Worm (Caenorhabditis elegans) whole organism, young adult: Measurements from ENCODE around the gene C05E11.3.
A peak's percentile ranks its signal among the peaks of the same experiment; 100 is the strongest.

Source experiments
- B0261.1 ChIP-seq: sonication (generic microtip); optimal IDR thresholded peaks from 2 replicates; lab custom pipeline; 2016; ENCODE audit warnings: mild to moderate bottlenecking, missing genetic modification characterization, moderate library complexity, missing compliant biosample characterization
- C17E4.6 ChIP-seq: fragments of 200-800 bp; sonication (Bioruptor generic); IDR thresholded peaks from 2 replicates; pipeline ENCODE4 v1.3.6; 2022; ENCODE audit warnings: missing genetic modification reagents, missing genetic modification characterization, missing compliant biosample characterization
- F37B4.10 ChIP-seq: fragments of 200-800 bp; sonication (Bioruptor generic); IDR thresholded peaks from 2 replicates; pipeline ENCODE4 v1.3.6; 2022; ENCODE audit warnings: missing genetic modification characterization, missing compliant biosample characterization
- F57C9.4 ChIP-seq: sonication (generic microtip); optimal IDR thresholded peaks from 2 replicates; lab custom pipeline; 2017; ENCODE audit warnings: mild to moderate bottlenecking, missing genetic modification characterization, missing compliant biosample characterization
- K11D2.4 ChIP-seq: fragments of 200-800 bp; sonication (Bioruptor generic); IDR thresholded peaks from 2 replicates; pipeline ENCODE4 v1.3.6; 2022; ENCODE audit warnings: missing genetic modification reagents, missing genetic modification characterization, missing compliant biosample characterization
- T26A5.8 ChIP-seq: sonication (generic microtip); optimal IDR thresholded peaks from 2 replicates; lab custom pipeline; 2016; ENCODE audit warnings: missing genetic modification characterization, missing compliant biosample characterization
- Y53G8AR.9 ChIP-seq: fragments of 200-800 bp; sonication (Bioruptor generic); conservative IDR thresholded peaks from 2 replicates; pipeline ENCODE4 v1.3.6; 2022; ENCODE audit warnings: missing genetic modification reagents, missing genetic modification characterization, missing compliant biosample characterization
- Y67H2A.10 ChIP-seq: fragments of 200-800 bp; sonication (Bioruptor generic); conservative IDR thresholded peaks from 2 replicates; pipeline ENCODE4 v1.3.6; 2022; ENCODE audit warnings: missing genetic modification reagents, missing genetic modification characterization, missing compliant biosample characterization
- Y79H2A.3 ChIP-seq: fragments of 200-800 bp; sonication (Bioruptor generic); conservative IDR thresholded peaks from 2 replicates; pipeline ENCODE4 v1.3.6; 2022; ENCODE audit warnings: missing genetic modification reagents, missing genetic modification characterization, missing compliant biosample characterization
- Y95B8A.8 ChIP-seq: fragments of 200-800 bp; sonication (Bioruptor generic); IDR thresholded peaks from 2 replicates; pipeline ENCODE4 v1.3.6; 2022; ENCODE audit warnings: missing genetic modification reagents, missing genetic modification characterization, missing compliant biosample characterization
- ZK185.1 ChIP-seq: sonication (generic microtip); optimal IDR thresholded peaks from 2 replicates; lab custom pipeline; 2016; ENCODE audit warnings: mild to moderate bottlenecking, missing genetic modification characterization, missing compliant biosample characterization; ENCODE audit not compliant: poor library complexity, severe bottlenecking
- aptf-2 ChIP-seq: fragments of 200-800 bp; sonication (Bioruptor generic); conservative IDR thresholded peaks from 2 replicates; pipeline ENCODE4 v1.3.6; 2022; ENCODE audit warnings: missing genetic modification reagents, missing genetic modification characterization, missing compliant biosample characterization
- bed-1 ChIP-seq: fragments of 200-800 bp; sonication (Bioruptor generic); IDR thresholded peaks from 2 replicates; pipeline ENCODE4 v1.3.6; 2022; ENCODE audit warnings: missing genetic modification reagents, missing genetic modification characterization, missing compliant biosample characterization
- ceh-100 ChIP-seq: fragments of 200-800 bp; sonication (Bioruptor generic); IDR thresholded peaks from 2 replicates; pipeline ENCODE4 v1.3.6; 2022; ENCODE audit warnings: missing genetic modification reagents, missing genetic modification characterization, missing compliant biosample characterization
- ceh-27 ChIP-seq: fragments of 200-800 bp; sonication (Bioruptor generic); optimal IDR thresholded peaks from 2 replicates; lab custom pipeline; 2018; ENCODE audit warnings: mild to moderate bottlenecking, missing genetic modification characterization, moderate library complexity, missing compliant biosample characterization
- die-1 ChIP-seq: sonication (generic microtip); optimal IDR thresholded peaks from 2 replicates; lab custom pipeline; 2016; ENCODE audit warnings: missing genotype, mild to moderate bottlenecking, missing genetic modification characterization, missing compliant biosample characterization
- ets-4 ChIP-seq: fragments of 200-800 bp; sonication (Bioruptor generic); optimal IDR thresholded peaks from 2 replicates; lab custom pipeline; 2018; ENCODE audit warnings: mild to moderate bottlenecking, missing genetic modification characterization, missing compliant biosample characterization
- fkh-3 ChIP-seq: sonication (generic microtip); optimal IDR thresholded peaks from 2 replicates; lab custom pipeline; 2016; ENCODE audit warnings: mild to moderate bottlenecking, missing genetic modification characterization, missing compliant biosample characterization
- him-1 ChIP-seq: sonication (generic microtip); optimal IDR thresholded peaks from 2 replicates; lab custom pipeline; 2016; ENCODE audit warnings: missing genotype, missing genetic modification reagents, missing genetic modification characterization, missing compliant biosample characterization
- hmg-1.2 ChIP-seq: fragments of 200-800 bp; sonication (Bioruptor generic); IDR thresholded peaks from 2 replicates; pipeline ENCODE4 v1.3.6; 2022; ENCODE audit warnings: missing genetic modification reagents, missing genetic modification characterization, missing compliant biosample characterization
- hrde-1 ChIP-seq: sonication (generic microtip); optimal IDR thresholded peaks from 2 replicates; lab custom pipeline; 2016; ENCODE audit warnings: missing genetic modification characterization, mild to moderate bottlenecking, missing compliant biosample characterization, moderate library complexity, missing genotype, missing genetic modification reagents, borderline replicate concordance
- let-526 ChIP-seq: fragments of 200-800 bp; sonication (Bioruptor generic); IDR thresholded peaks from 2 replicates; pipeline ENCODE4 v1.3.6; 2022; ENCODE audit warnings: missing genetic modification reagents, missing genetic modification characterization, missing compliant biosample characterization
- lin-26 ChIP-seq: fragments of 200-800 bp; sonication (Bioruptor generic); IDR thresholded peaks from 2 replicates; pipeline ENCODE4 v1.3.6; 2022; ENCODE audit warnings: missing genetic modification reagents, missing genetic modification characterization, missing compliant biosample characterization
- lin-54 ChIP-seq: fragments of 200-800 bp; sonication (Bioruptor generic); optimal IDR thresholded peaks from 2 replicates; lab custom pipeline; 2018; ENCODE audit warnings: mild to moderate bottlenecking, missing genetic modification characterization, missing compliant biosample characterization
- nfya-2 ChIP-seq: fragments of 200-800 bp; sonication (Bioruptor generic); IDR thresholded peaks from 2 replicates; pipeline ENCODE4 v1.3.6; 2022; ENCODE audit warnings: missing genetic modification reagents, missing genetic modification characterization, missing compliant biosample characterization
- nhr-120 ChIP-seq: fragments of 200-800 bp; sonication (Bioruptor generic); IDR thresholded peaks from 2 replicates; pipeline ENCODE4 v1.3.6; 2022; ENCODE audit warnings: missing genetic modification characterization, missing compliant biosample characterization
- nhr-27 ChIP-seq: fragments of 200-800 bp; sonication (Bioruptor generic); optimal IDR thresholded peaks from 2 replicates; lab custom pipeline; 2018; ENCODE audit warnings: mild to moderate bottlenecking, missing genetic modification characterization, moderate library complexity, missing compliant biosample characterization
- nhr-80 ChIP-seq: sonication (generic microtip); optimal IDR thresholded peaks from 2 replicates; lab custom pipeline; 2016; ENCODE audit warnings: missing genetic modification characterization, missing compliant biosample characterization
- nhr-90 ChIP-seq: sonication (generic microtip); optimal IDR thresholded peaks from 2 replicates; lab custom pipeline; 2016; ENCODE audit warnings: missing genotype, mild to moderate bottlenecking, missing genetic modification characterization, missing compliant biosample characterization
- pha-4 ChIP-seq: fragments of 150-350 bp; sonication (generic microtip); optimal IDR thresholded peaks from 2 replicates; lab custom pipeline; 2014; ENCODE audit warnings: missing biosample characterization, missing genetic modification reagents, missing genetic modification characterization
- repo-1 ChIP-seq: sonication (generic microtip); optimal IDR thresholded peaks from 2 replicates; lab custom pipeline; 2017; ENCODE audit warnings: mild to moderate bottlenecking, missing genetic modification characterization, missing compliant biosample characterization
- rpc-1 ChIP-seq, 2 experiments: fragments of 150-350 bp in 1 of 2; sonication (generic microtip) in 1 of 2; optimal IDR thresholded peaks; 2 replicates each; lab custom pipeline; 2014 to 2018; ENCODE audit warnings: missing biosample characterization in 1 of 2, missing genetic modification characterization in 1 of 2, missing genetic modification reagents in 1 of 2, missing genotype in 1 of 2
- snpc-1.1 ChIP-seq: sonication (generic microtip); optimal IDR thresholded peaks from 2 replicates; lab custom pipeline; 2017; ENCODE audit warnings: missing genetic modification characterization, mild to moderate bottlenecking, missing compliant biosample characterization, antibody characterized with exemption, moderate library complexity, missing genotype, missing genetic modification reagents; ENCODE audit not compliant: insufficient read depth
- snpc-1.3 ChIP-seq: sonication (generic microtip); optimal IDR thresholded peaks from 2 replicates; lab custom pipeline; 2017; ENCODE audit warnings: missing genetic modification characterization, mild to moderate bottlenecking, missing compliant biosample characterization, antibody characterized with exemption, moderate library complexity, missing genotype, missing genetic modification reagents; ENCODE audit not compliant: insufficient read depth
- snpc-4 ChIP-seq, 5 experiments: fragments of 150-350 bp in 1 of 5; sonication (generic microtip) in 4 of 5; optimal IDR thresholded peaks; 2 replicates each; lab custom pipeline; 2014 to 2018; ENCODE audit warnings: missing genetic modification characterization in 5 of 5, missing biosample characterization in 3 of 5, antibody characterized with exemption in 2 of 5, mild to moderate bottlenecking in 2 of 5, missing compliant biosample characterization in 2 of 5, missing genotype in 2 of 5, moderate library complexity in 2 of 5, missing genetic modification reagents in 1 of 5
- tbp1 ChIP-seq: fragments of 200-800 bp; sonication (Bioruptor generic); optimal IDR thresholded peaks from 2 replicates; lab custom pipeline; 2018; ENCODE audit warnings: mild to moderate bottlenecking, missing genetic modification characterization, missing compliant biosample characterization
- tlf-1 ChIP-seq: fragments of 200-800 bp; sonication (Bioruptor generic); optimal IDR thresholded peaks from 2 replicates; lab custom pipeline; 2018; ENCODE audit warnings: mild to moderate bottlenecking, missing genetic modification characterization, missing compliant biosample characterization
- unc-130 ChIP-seq: sonication (generic microtip); optimal IDR thresholded peaks from 2 replicates; lab custom pipeline; 2016; ENCODE audit warnings: missing genetic modification reagents, missing genetic modification characterization, missing compliant biosample characterization
- zfh-2 ChIP-seq: fragments of 200-800 bp; sonication (Bioruptor generic); conservative IDR thresholded peaks from 2 replicates; pipeline ENCODE4 v1.3.6; 2022; ENCODE audit warnings: missing genetic modification reagents, missing genetic modification characterization, missing compliant biosample characterization
- zim-3 ChIP-seq: sonication (generic microtip); optimal IDR thresholded peaks from 2 replicates; lab custom pipeline; 2017; ENCODE audit warnings: mild to moderate bottlenecking, missing genetic modification characterization, moderate library complexity, missing compliant biosample characterization
- ztf-18 ChIP-seq: sonication (generic microtip); optimal IDR thresholded peaks from 2 replicates; lab custom pipeline; 2016; ENCODE audit warnings: missing genotype, mild to moderate bottlenecking, missing genetic modification characterization, missing compliant biosample characterization
- ztf-25 ChIP-seq: fragments of 200-800 bp; sonication (Bioruptor generic); IDR thresholded peaks from 2 replicates; pipeline ENCODE4 v1.3.6; 2022; ENCODE audit warnings: missing genetic modification reagents, missing genetic modification characterization, missing compliant biosample characterization
- ztf-28 ChIP-seq: fragments of 200-800 bp; sonication (Bioruptor generic); IDR thresholded peaks from 2 replicates; pipeline ENCODE4 v1.3.6; 2022; ENCODE audit warnings: missing genetic modification reagents, missing genetic modification characterization, missing compliant biosample characterization

Gene C05E11.3

DNA sequence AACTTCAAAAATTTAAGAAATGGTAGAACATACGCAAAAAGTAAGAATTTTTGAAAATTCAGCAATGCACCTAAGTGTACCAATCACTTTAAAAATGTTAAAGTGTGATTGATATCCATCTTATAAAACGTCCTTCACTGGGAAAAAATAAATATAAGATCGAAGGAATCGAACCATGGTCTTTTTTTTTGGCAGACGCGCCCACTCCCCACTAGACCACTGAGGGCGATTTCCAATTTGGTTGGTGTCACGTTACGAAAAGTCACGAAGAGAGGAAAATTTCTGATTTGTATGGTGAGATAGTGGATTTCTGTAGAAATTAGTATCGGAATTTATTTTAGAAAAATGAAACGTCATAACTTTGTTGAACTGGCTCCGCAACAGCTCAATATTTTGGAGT is 29.3 kb downstream of the C05E11.3 start:
- TF ChIP-seq snpc-1.3 (tag; lab: Kevin White, UChicago) (peak; percentile 63), ztf-18 (peak; percentile 16), F57C9.4 (tag; lab: Kevin White, UChicago) (no peak), rpc-1 (optimal IDR thresholded peaks at IDR 0.05; lab: Kevin White, UChicago) (peak; percentile 57), rpc-1 (tag; optimal IDR thresholded peaks at IDR 0.05; lab: Kevin White, UChicago) (peak; percentile 87), nhr-90 (tag; lab: Kevin White, UChicago) (no peak), lin-26 (GFP tag; lab: Robert Waterston, UW) (peak; percentile 72; the same call in 1 of the 2 replicates), snpc-4 (GFP tag; optimal IDR thresholded peaks at IDR 0.05; lab: Kevin White, UChicago) (no peak), snpc-4 (tag; optimal IDR thresholded peaks at IDR 0.05; lab: Kevin White, UChicago) (peak in 1 of 4 experiments; percentile 48), ztf-28 (GFP tag; lab: Robert Waterston, UW) (no peak), B0261.1 (tag; lab: Kevin White, UChicago) (peak; percentile 65), hmg-1.2 (GFP tag; lab: Robert Waterston, UW) (peak; percentile 22; the same call in 1 of the 2 replicates), die-1 (tag; lab: Kevin White, UChicago) (peak; percentile 54), tbp1 (peak; percentile 83), him-1 (tag; lab: Kevin White, UChicago) (peak; percentile 58)

DNA sequence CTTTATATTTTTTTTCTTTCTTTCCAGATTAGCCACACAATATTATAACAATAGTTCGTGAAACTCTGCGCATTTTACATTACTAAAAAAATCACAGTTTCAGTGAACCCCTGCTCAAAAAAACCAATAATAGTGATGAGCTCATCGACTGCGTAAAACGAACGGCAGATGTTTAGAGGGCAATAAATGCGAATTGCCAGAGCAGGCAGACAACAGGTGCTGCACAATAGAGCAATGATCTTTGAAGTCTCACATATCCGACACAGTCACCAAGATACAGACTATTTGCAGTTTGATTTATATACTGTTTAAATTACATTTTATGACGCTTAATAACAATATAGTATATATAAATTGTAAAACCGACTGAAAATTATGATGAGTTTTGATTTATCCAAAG is 31.6 kb downstream of the C05E11.3 start:
- no peak for TF ChIP-seq ets-4 (GFP tag; lab: Kevin White, UChicago)
- no peak for TF ChIP-seq nhr-27 (tag; lab: Kevin White, UChicago)
- TF ChIP-seq nfya-2 (GFP tag; lab: Robert Waterston, UW), result no peak
- TF ChIP-seq nhr-120, result no peak
- TF ChIP-seq snpc-1.1 (tag; lab: Kevin White, UChicago), result no peak
- no peak for TF ChIP-seq Y95B8A.8 (GFP tag; lab: Robert Waterston, UW)
- TF ChIP-seq ztf-25 (GFP tag; lab: Robert Waterston, UW), result no peak
- no peak for TF ChIP-seq tlf-1
- no peak for TF ChIP-seq repo-1
- no peak for TF ChIP-seq hrde-1 (tag; lab: Kevin White, UChicago)
- no peak for TF ChIP-seq nhr-80 (tag; lab: Kevin White, UChicago)
- TF ChIP-seq F57C9.4 (tag; lab: Kevin White, UChicago), result no peak
- no peak for TF ChIP-seq unc-130 (GFP tag; lab: Kevin White, UChicago)
- TF ChIP-seq tbp1, result no peak
- no peak for TF ChIP-seq let-526 (GFP tag; lab: Robert Waterston, UW)
- TF ChIP-seq Y67H2A.10 (GFP tag; lab: Robert Waterston, UW), result no peak
- no peak for TF ChIP-seq zfh-2

DNA sequence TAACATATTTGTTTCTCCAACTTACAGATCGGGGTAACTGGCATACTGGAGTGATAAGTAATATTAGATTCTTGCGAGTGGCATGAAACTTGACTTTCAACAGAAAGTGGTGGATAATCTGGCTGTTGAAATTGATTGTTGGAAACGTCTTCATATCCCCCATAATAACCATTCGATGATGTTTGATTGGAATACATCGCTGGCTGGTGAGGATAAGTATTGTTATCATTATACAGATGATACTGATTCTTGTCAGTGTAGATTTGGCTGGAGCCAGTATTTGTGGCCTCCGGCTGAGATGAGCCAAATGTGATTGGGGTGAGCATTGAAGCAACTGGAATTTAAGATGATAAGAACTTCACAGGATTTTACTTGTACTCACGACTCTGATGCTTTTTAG is 37.0 kb downstream of the C05E11.3 start:
- TF ChIP-seq nhr-27 (tag; lab: Kevin White, UChicago), result no peak
- TF ChIP-seq ceh-100 (GFP tag; lab: Robert Waterston, UW), result no peak
- TF ChIP-seq pha-4 (tag; lab: Kevin White, UChicago), result no peak
- no peak for TF ChIP-seq fkh-3
- TF ChIP-seq zim-3 (tag; lab: Kevin White, UChicago), result no peak
- no peak for TF ChIP-seq lin-54 (GFP tag; lab: Kevin White, UChicago)
- TF ChIP-seq K11D2.4, result no peak
- TF ChIP-seq T26A5.8 (tag; lab: Kevin White, UChicago), result no peak
- TF ChIP-seq Y53G8AR.9 (GFP tag; lab: Robert Waterston, UW), result no peak
- TF ChIP-seq F37B4.10 (GFP tag; lab: Robert Waterston, UW), result no peak
- TF ChIP-seq snpc-1.1 (tag; lab: Kevin White, UChicago), result no peak
- TF ChIP-seq ZK185.1 (tag; lab: Kevin White, UChicago), result no peak
- TF ChIP-seq Y79H2A.3 (GFP tag; lab: Robert Waterston, UW), result no peak
- TF ChIP-seq ceh-27, result no peak
- no peak for TF ChIP-seq hmg-1.2 (GFP tag; lab: Robert Waterston, UW)
- TF ChIP-seq B0261.1 (tag; lab: Kevin White, UChicago), result no peak
- no peak for TF ChIP-seq bed-1
- no peak for TF ChIP-seq aptf-2 (GFP tag; lab: Robert Waterston, UW)
- no peak for TF ChIP-seq C17E4.6 (GFP tag; lab: Robert Waterston, UW)
